Fruit fly (Drosophila melanogaster) whole organism, embryonic: ENCODE data around the gene CG6094.

ENCODE experiments used
- Antp ChIP-seq: fragments of 200-800 bp; sonication (Bioruptor generic); optimal IDR thresholded peaks from 3 replicates; lab custom pipeline; 2016; ENCODE audit warnings: missing biosample characterization, missing genetic modification characterization
- B-H1 ChIP-seq: fragments of 200-800 bp; sonication (Bioruptor generic); IDR thresholded peaks from 3 replicates; pipeline ENCODE4 v1.3.6; 2022; ENCODE audit warnings: missing biosample characterization, missing genetic modification characterization
- Blimp-1 ChIP-seq: fragments of 200-800 bp; sonication (Bioruptor generic); optimal IDR thresholded peaks from 3 replicates; lab custom pipeline; 2018; ENCODE audit warnings: missing biosample characterization, missing genetic modification characterization, mild to moderate bottlenecking, moderate library complexity, missing genetic modification reagents
- CG10267 ChIP-seq: fragments of 200-800 bp; sonication (Bioruptor generic); optimal IDR thresholded peaks from 2 replicates; lab custom pipeline; 2018; ENCODE audit warnings: missing biosample characterization, mild to moderate bottlenecking, missing genetic modification characterization, moderate library complexity
- CG11695 ChIP-seq: fragments of 200-800 bp; sonication (Bioruptor generic); IDR thresholded peaks from 3 replicates; pipeline ENCODE4 v1.3.6; 2022; ENCODE audit warnings: missing biosample characterization, missing genetic modification characterization
- CG13123 ChIP-seq: fragments of 200-800 bp; sonication (Bioruptor generic); optimal IDR thresholded peaks from 2 replicates; lab custom pipeline; 2016; ENCODE audit warnings: missing biosample characterization, missing genetic modification characterization
- CG14710 ChIP-seq: fragments of 200-800 bp; sonication (Bioruptor generic); optimal IDR thresholded peaks from 3 replicates; lab custom pipeline; 2019; ENCODE audit warnings: missing biosample characterization, mild to moderate bottlenecking, missing genetic modification characterization, moderate library complexity
- CG17361 ChIP-seq: fragments of 200-800 bp; sonication (Bioruptor generic); IDR thresholded peaks from 3 replicates; pipeline ENCODE4 v1.3.6; 2022; ENCODE audit warnings: missing biosample characterization, missing genetic modification characterization
- CG18262 ChIP-seq: fragments of 200-800 bp; optimal IDR thresholded peaks from 3 replicates; lab custom pipeline; 2019; ENCODE audit warnings: missing biosample characterization, mild to moderate bottlenecking, missing genetic modification characterization, moderate library complexity
- CG3726 ChIP-seq: fragments of 200-800 bp; sonication (Bioruptor generic); IDR thresholded peaks from 3 replicates; pipeline ENCODE4, ENCODE4 v1.3.6; 2022; ENCODE audit warnings: missing biosample characterization, missing genetic modification characterization
- CG4282 ChIP-seq: fragments of 200-800 bp; sonication (Bioruptor generic); optimal IDR thresholded peaks from 2 replicates; lab custom pipeline; 2016; ENCODE audit warnings: missing biosample characterization, missing genetic modification characterization
- CG4707 ChIP-seq: fragments of 200-800 bp; sonication (Bioruptor generic); optimal IDR thresholded peaks from 2 replicates; lab custom pipeline; 2018; ENCODE audit warnings: missing biosample characterization, mild to moderate bottlenecking, missing genetic modification characterization, moderate library complexity
- CG5180 ChIP-seq: fragments of 200-800 bp; sonication (Bioruptor generic); optimal IDR thresholded peaks from 3 replicates; lab custom pipeline; 2017; ENCODE audit warnings: missing biosample characterization, missing genetic modification characterization, mild to moderate bottlenecking, moderate library complexity, missing genetic modification reagents
- CG6765 ChIP-seq: fragments of 200-800 bp; sonication (Bioruptor generic); optimal IDR thresholded peaks from 3 replicates; lab custom pipeline; 2017; ENCODE audit warnings: missing biosample characterization, mild to moderate bottlenecking, missing genetic modification characterization
- CG7839 ChIP-seq: fragments of 200-800 bp; sonication (Bioruptor generic); optimal IDR thresholded peaks from 3 replicates; lab custom pipeline; 2018; ENCODE audit warnings: missing biosample characterization, mild to moderate bottlenecking, missing genetic modification characterization, moderate library complexity
- CG9932 ChIP-seq: fragments of 200-800 bp; sonication (Bioruptor generic); IDR thresholded peaks from 2 replicates; pipeline ENCODE4 v1.3.6; 2022; ENCODE audit warnings: missing biosample characterization, missing genetic modification characterization
- Chrac-16 ChIP-seq: fragments of 200-800 bp; sonication (Bioruptor generic); optimal IDR thresholded peaks from 3 replicates; lab custom pipeline; 2016; ENCODE audit warnings: missing biosample characterization, missing genetic modification characterization
- Dad ChIP-seq: fragments of 200-800 bp; sonication (Bioruptor generic); optimal IDR thresholded peaks from 3 replicates; lab custom pipeline; 2016; ENCODE audit warnings: missing biosample characterization, missing genetic modification characterization
- Doc2 ChIP-seq: fragments of 200-800 bp; sonication (Bioruptor generic); IDR thresholded peaks from 2 replicates; pipeline ENCODE4 v1.3.6; 2022; ENCODE audit warnings: missing biosample characterization, missing genetic modification characterization
- Fer2 ChIP-seq: fragments of 200-800 bp; sonication (Bioruptor generic); optimal IDR thresholded peaks from 2 replicates; lab custom pipeline; 2018; ENCODE audit warnings: missing biosample characterization, mild to moderate bottlenecking, missing genetic modification characterization, moderate library complexity
- Fer3 ChIP-seq: fragments of 200-800 bp; sonication (Bioruptor generic); optimal IDR thresholded peaks from 2 replicates; lab custom pipeline; 2018; ENCODE audit warnings: missing biosample characterization, mild to moderate bottlenecking, missing genetic modification characterization, moderate library complexity
- HLH4C ChIP-seq: fragments of 200-800 bp; sonication (Bioruptor generic); IDR thresholded peaks from 3 replicates; pipeline ENCODE4 v1.3.6; 2022; ENCODE audit warnings: missing biosample characterization, missing genetic modification characterization; ENCODE audit not compliant: partially characterized antibody
- HLHmδ ChIP-seq: fragments of 200-800 bp; sonication (Bioruptor generic); optimal IDR thresholded peaks from 2 replicates; lab custom pipeline; 2018; ENCODE audit warnings: missing biosample characterization, mild to moderate bottlenecking, missing genetic modification characterization, moderate library complexity
- Kr ChIP-seq: fragments of 200-800 bp; sonication (Bioruptor generic); optimal IDR thresholded peaks from 2 replicates; lab custom pipeline; 2017; ENCODE audit warnings: missing biosample characterization, mild to moderate bottlenecking, missing genetic modification characterization
- NC2α ChIP-seq: fragments of 200-800 bp; sonication (Bioruptor generic); optimal IDR thresholded peaks from 2 replicates; lab custom pipeline; 2016; ENCODE audit warnings: missing biosample characterization, missing genetic modification characterization
- NFAT ChIP-seq: fragments of 200-800 bp; sonication (Bioruptor generic); IDR thresholded peaks from 2 replicates; pipeline ENCODE4 v1.3.6; 2022; ENCODE audit warnings: missing biosample characterization, missing genetic modification characterization
- NK7.1 ChIP-seq: fragments of 200-800 bp; sonication (Bioruptor generic); optimal IDR thresholded peaks from 3 replicates; lab custom pipeline; 2016; ENCODE audit warnings: missing biosample characterization, missing genetic modification characterization
- Nf-YA ChIP-seq: fragments of 200-800 bp; sonication (Bioruptor generic); IDR thresholded peaks from 2 replicates; pipeline ENCODE4 v1.3.6; 2022; ENCODE audit warnings: missing biosample characterization, missing genetic modification characterization
- Oaz ChIP-seq: fragments of 200-800 bp; sonication (Bioruptor generic); IDR thresholded peaks from 2 replicates; pipeline ENCODE4 v1.3.6; 2022; ENCODE audit warnings: missing biosample characterization, missing genetic modification characterization
- Pdp1 ChIP-seq, 2 experiments: fragments of 200-800 bp; sonication (Bioruptor generic); optimal IDR thresholded peaks; 3 replicates each; lab custom pipeline; 2016; ENCODE audit warnings: missing biosample characterization in 2 of 2, missing genetic modification characterization in 2 of 2, mild to moderate bottlenecking in 1 of 2, moderate library complexity in 1 of 2
- Sox100B ChIP-seq: fragments of 200-800 bp; sonication (Bioruptor generic); optimal IDR thresholded peaks from 3 replicates; lab custom pipeline; 2018; ENCODE audit warnings: missing biosample characterization, mild to moderate bottlenecking, missing genetic modification characterization
- az2 ChIP-seq: fragments of 200-800 bp; sonication (Bioruptor generic); optimal IDR thresholded peaks from 3 replicates; lab custom pipeline; 2016; ENCODE audit warnings: missing biosample characterization, missing genetic modification characterization
- bbx ChIP-seq: fragments of 200-800 bp; sonication (Bioruptor generic); IDR thresholded peaks from 2 replicates; pipeline ENCODE4 v1.3.6; 2022; ENCODE audit warnings: missing biosample characterization, missing genetic modification characterization; ENCODE audit not compliant: partially characterized antibody
- caup ChIP-seq: fragments of 200-800 bp; sonication (Bioruptor generic); optimal IDR thresholded peaks from 3 replicates; lab custom pipeline; 2017; ENCODE audit warnings: missing biosample characterization, mild to moderate bottlenecking, missing genetic modification characterization, moderate library complexity; ENCODE audit not compliant: severe bottlenecking
- gem ChIP-seq: fragments of 200-800 bp; sonication (Bioruptor generic); optimal IDR thresholded peaks from 2 replicates; lab custom pipeline; 2019; ENCODE audit warnings: missing biosample characterization, mild to moderate bottlenecking, missing genetic modification characterization, moderate library complexity
- gsb ChIP-seq: fragments of 200-800 bp; sonication (Bioruptor generic); IDR thresholded peaks from 2 replicates; pipeline ENCODE4 v1.3.6; 2022; ENCODE audit warnings: missing biosample characterization, missing genetic modification characterization
- mirr ChIP-seq: fragments of 200-800 bp; sonication (Bioruptor generic); optimal IDR thresholded peaks from 3 replicates; lab custom pipeline; 2018; ENCODE audit warnings: missing biosample characterization, mild to moderate bottlenecking, missing genetic modification characterization
- odd ChIP-seq: fragments of 200-800 bp; sonication (Bioruptor generic); optimal IDR thresholded peaks from 2 replicates; lab custom pipeline; 2017; ENCODE audit warnings: missing biosample characterization, mild to moderate bottlenecking, missing genetic modification characterization
- otp ChIP-seq: fragments of 200-800 bp; sonication (Bioruptor generic); IDR thresholded peaks from 3 replicates; pipeline ENCODE4, ENCODE4 v1.3.6; 2022; ENCODE audit warnings: missing biosample characterization, missing genetic modification characterization
- phol ChIP-seq: fragments of 200-800 bp; sonication (Bioruptor generic); optimal IDR thresholded peaks from 3 replicates; lab custom pipeline; 2018; ENCODE audit warnings: missing biosample characterization, mild to moderate bottlenecking, missing genetic modification characterization, moderate library complexity
- ranshi ChIP-seq: fragments of 200-800 bp; sonication (Bioruptor generic); IDR thresholded peaks from 2 replicates; pipeline ENCODE4 v1.3.6; 2022; ENCODE audit warnings: missing biosample characterization, missing genetic modification characterization
- schlank ChIP-seq: fragments of 200-800 bp; sonication (Bioruptor generic); optimal IDR thresholded peaks from 2 replicates; lab custom pipeline; 2018; ENCODE audit warnings: missing biosample characterization, mild to moderate bottlenecking, missing genetic modification characterization
- sob ChIP-seq: fragments of 200-800 bp; sonication (Bioruptor generic); IDR thresholded peaks from 2 replicates; pipeline ENCODE4 v1.3.6; 2022; ENCODE audit warnings: missing biosample characterization, missing genetic modification characterization
- stc ChIP-seq: fragments of 200-800 bp; sonication (Bioruptor generic); IDR thresholded peaks from 2 replicates; pipeline ENCODE4 v1.3.6; 2022; ENCODE audit warnings: missing biosample characterization, missing genetic modification characterization
- tgo ChIP-seq: fragments of 200-800 bp; sonication (Bioruptor generic); IDR thresholded peaks from 3 replicates; pipeline ENCODE4 v1.3.6; 2022; ENCODE audit warnings: missing biosample characterization, missing genetic modification characterization
- tio ChIP-seq: fragments of 200-800 bp; sonication (Bioruptor generic); optimal IDR thresholded peaks from 2 replicates; lab custom pipeline; 2017; ENCODE audit warnings: missing biosample characterization, missing genetic modification characterization, inconsistent platforms
- tup ChIP-seq: fragments of 200-800 bp; sonication (Bioruptor generic); optimal IDR thresholded peaks from 2 replicates; lab custom pipeline; 2016; ENCODE audit warnings: missing biosample characterization, mild to moderate bottlenecking, missing genetic modification characterization, moderate library complexity
- wor ChIP-seq: fragments of 200-800 bp; sonication (Bioruptor generic); IDR thresholded peaks from 2 replicates; pipeline ENCODE4 v1.3.6; 2022; ENCODE audit warnings: missing biosample characterization, missing genetic modification characterization

CG6094 gene

DNA sequence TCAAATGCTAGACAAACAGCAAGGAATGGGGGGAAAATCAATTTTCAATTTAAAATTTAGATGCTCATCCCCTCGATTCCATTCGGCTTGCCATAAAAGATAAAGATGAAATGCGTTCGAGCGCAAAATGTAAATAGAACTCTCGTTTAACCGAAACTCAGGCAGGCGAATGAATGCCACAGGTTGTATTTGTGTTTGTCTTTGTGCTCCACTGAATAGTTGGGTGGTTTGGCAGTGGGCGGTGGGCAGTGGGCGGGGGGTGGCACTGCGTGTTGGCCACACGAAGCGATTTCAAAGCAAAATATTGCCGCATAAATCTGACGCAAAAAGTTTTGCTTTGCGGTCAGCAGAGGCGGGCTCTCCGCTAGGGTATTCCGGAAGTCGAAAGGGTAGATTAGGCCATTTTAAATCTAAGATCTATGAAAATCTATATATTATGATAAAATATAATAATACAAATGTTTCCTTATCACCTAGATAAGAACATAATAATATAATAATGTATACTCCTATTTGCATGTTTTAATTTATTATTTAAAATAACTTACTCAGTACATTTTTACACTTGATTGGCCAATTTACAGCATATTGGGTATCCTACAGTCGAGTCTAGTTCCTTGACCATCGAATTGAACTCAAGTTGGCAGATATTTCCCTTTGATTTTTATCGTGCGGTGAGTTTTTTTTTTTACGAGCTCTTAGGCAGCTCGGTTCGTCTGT lies 15.5 kb downstream of the CG6094 start (continued):
- TF ChIP-seq phol (tag; lab: Kevin White, UChicago), result peak; percentile 75
- TF ChIP-seq CG3726 (GFP tag; lab: Robert Waterston, UW), result no peak
- TF ChIP-seq sob, result peak; percentile 68; the same call in 1 of the 2 replicates
- peak; percentile 65 for TF ChIP-seq CG18262 (tag; lab: Kevin White, UChicago)
- TF ChIP-seq ranshi, result peak; percentile 46; the same call in 1 of the 2 replicates
- TF ChIP-seq CG10267 (tag; lab: Kevin White, UChicago), result peak; percentile 18
- no peak for TF ChIP-seq bbx (GFP tag; lab: Robert Waterston, UW)
- peak; percentile 42; the same call in 1 of the 2 replicates for TF ChIP-seq CG9932 (GFP tag; lab: Robert Waterston, UW)
- peak; percentile 48 for TF ChIP-seq az2 (GFP tag; lab: Kevin White, UChicago)
- TF ChIP-seq CG4282 (GFP tag; lab: Kevin White, UChicago), result no peak
- no peak for TF ChIP-seq NK7.1
- TF ChIP-seq Fer3, result peak; percentile 38
- TF ChIP-seq CG6765 (GFP tag; lab: Kevin White, UChicago), result no peak
- no peak for TF ChIP-seq mirr (GFP tag; lab: Kevin White, UChicago)
- peak; percentile 79 for TF ChIP-seq CG7839
- peak; percentile 43; the same call in 1 of the 2 replicates for TF ChIP-seq stc
- TF ChIP-seq Pdp1 (GFP tag; optimal IDR thresholded peaks at IDR 0.05; lab: Kevin White, UChicago), result no peak
- TF ChIP-seq HLHmδ, result no peak
- no peak for TF ChIP-seq otp (GFP tag; lab: Robert Waterston, UW)
- peak; percentile 39; the same call in 1 of the 3 replicates for TF ChIP-seq HLH4C
- TF ChIP-seq Dad (GFP tag; lab: Kevin White, UChicago), result no peak
- peak; percentile 67 for TF ChIP-seq tio (GFP tag; lab: Kevin White, UChicago)
- TF ChIP-seq Blimp-1 (GFP tag; lab: Kevin White, UChicago), result peak; percentile 41
- no peak for TF ChIP-seq Kr (GFP tag; lab: Kevin White, UChicago)
- TF ChIP-seq Antp (GFP tag; lab: Kevin White, UChicago), result no peak
- TF ChIP-seq caup (GFP tag; lab: Kevin White, UChicago), result peak; percentile 21

DNA sequence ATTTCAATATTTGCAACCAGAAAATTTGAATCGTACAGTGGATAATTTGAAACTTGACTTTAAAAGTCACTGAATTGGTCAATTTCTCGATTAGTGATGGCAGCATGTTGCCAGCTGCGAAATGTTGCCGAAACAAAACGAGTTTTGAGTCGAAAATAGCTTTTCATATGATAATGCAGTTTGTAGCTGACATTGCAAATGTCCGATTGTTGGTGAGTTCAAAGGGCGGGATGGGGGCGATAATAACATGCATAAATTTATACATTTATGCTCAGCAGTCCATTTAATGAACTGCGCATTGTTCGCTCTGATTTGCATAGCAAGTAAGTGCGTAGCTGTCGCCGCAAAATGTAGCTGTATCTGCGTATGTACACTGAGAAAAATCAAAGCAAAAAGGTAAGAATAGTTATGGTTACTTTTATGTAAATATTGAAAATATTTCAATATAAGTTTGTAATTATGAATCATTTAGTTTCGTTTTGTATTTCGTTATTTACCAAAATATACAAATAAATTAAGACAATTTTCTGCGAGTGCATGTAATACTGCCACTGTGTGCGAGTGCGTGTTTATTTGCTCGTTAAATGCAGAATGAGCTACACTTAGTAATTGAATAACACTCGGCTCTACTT lies 20.2 kb downstream of the CG6094 start, which contains the start of gene Lip4:
Lip4 (plus strand) TSS at position 620 of the 632 bp plus-strand sequence.
- TF ChIP-seq CG13123, result peak; percentile 59
- TF ChIP-seq Oaz, result peak; percentile 35; the same call in 1 of the 2 replicates
- peak; percentile 64 for TF ChIP-seq B-H1 (GFP tag; lab: Robert Waterston, UW)
- peak; percentile 58 for TF ChIP-seq odd (GFP tag; lab: Kevin White, UChicago)
- peak; percentile 82 for TF ChIP-seq phol (tag; lab: Kevin White, UChicago)
- peak; percentile 42 for TF ChIP-seq Dad (GFP tag; lab: Kevin White, UChicago)
- no peak for TF ChIP-seq NC2α (GFP tag; lab: Kevin White, UChicago)
- TF ChIP-seq tup (GFP tag; lab: Kevin White, UChicago), result peak; percentile 31
- TF ChIP-seq CG5180 (GFP tag; lab: Kevin White, UChicago), result peak; percentile 67
- peak; percentile 35; the same call in 1 of the 2 replicates for TF ChIP-seq Nf-YA (GFP tag; lab: Robert Waterston, UW)
- peak; percentile 22 for TF ChIP-seq NK7.1
- no peak for TF ChIP-seq Doc2 (GFP tag; lab: Robert Waterston, UW)
- TF ChIP-seq Fer2 (tag; lab: Kevin White, UChicago), result peak; percentile 38
- TF ChIP-seq wor, result peak; percentile 70
- peak; percentile 44; the same call in 1 of the 2 replicates for TF ChIP-seq NFAT (GFP tag; lab: Robert Waterston, UW)
- TF ChIP-seq Chrac-16, result peak; percentile 50
- TF ChIP-seq gsb, result peak; percentile 77
- TF ChIP-seq CG4707 (GFP tag; lab: Kevin White, UChicago), result no peak
- peak; percentile 73 for TF ChIP-seq Sox100B
- peak; percentile 63 for TF ChIP-seq CG14710 (tag; lab: Kevin White, UChicago)
- peak; percentile 85 for TF ChIP-seq tgo (GFP tag; lab: Robert Waterston, UW)
- TF ChIP-seq CG11695 (GFP tag; lab: Robert Waterston, UW), result peak; percentile 89
- TF ChIP-seq CG17361 (GFP tag; lab: Robert Waterston, UW), result peak; percentile 80
- TF ChIP-seq gem (tag; lab: Kevin White, UChicago), result peak; percentile 89
- peak; percentile 14 for TF ChIP-seq schlank (tag; lab: Kevin White, UChicago)
